Fruit fly (Drosophila melanogaster) whole organism, embryonic: ENCODE data around the gene CG33702.

Experiments used
- Antp ChIP-seq: fragments of 200-800 bp; sonication (Bioruptor generic); optimal IDR thresholded peaks from 3 replicates; lab custom pipeline; 2016; ENCODE audit warnings: missing biosample characterization, missing genetic modification characterization
- CG10321 ChIP-seq: fragments of 200-800 bp; sonication (Bioruptor generic); IDR thresholded peaks from 2 replicates; pipeline ENCODE4 v1.3.6; 2022; ENCODE audit warnings: missing biosample characterization, missing genetic modification characterization
- CG10565 ChIP-seq: fragments of 200-800 bp; sonication (Bioruptor generic); optimal IDR thresholded peaks from 3 replicates; lab custom pipeline; 2016; ENCODE audit warnings: missing biosample characterization, mild to moderate bottlenecking, missing genetic modification characterization
- CG12219 ChIP-seq: fragments of 200-800 bp; sonication (Bioruptor generic); optimal IDR thresholded peaks from 3 replicates; lab custom pipeline; 2018; ENCODE audit warnings: missing biosample characterization, mild to moderate bottlenecking, missing genetic modification characterization
- CG12769 ChIP-seq: fragments of 200-800 bp; sonication (Bioruptor generic); optimal IDR thresholded peaks from 2 replicates; lab custom pipeline; 2019; ENCODE audit warnings: missing biosample characterization, mild to moderate bottlenecking, missing genetic modification characterization, moderate library complexity
- CG14667 ChIP-seq: fragments of 200-800 bp; sonication (Bioruptor generic); IDR thresholded peaks from 2 replicates; pipeline ENCODE4 v1.3.6; 2022; ENCODE audit warnings: missing biosample characterization, missing genetic modification characterization
- CG15011 ChIP-seq: fragments of 200-800 bp; sonication (Bioruptor generic); optimal IDR thresholded peaks from 3 replicates; lab custom pipeline; 2018; ENCODE audit warnings: missing biosample characterization, mild to moderate bottlenecking, missing genetic modification characterization
- CG1832 ChIP-seq: fragments of 200-800 bp; sonication (Bioruptor generic); optimal IDR thresholded peaks from 2 replicates; lab custom pipeline; 2017; ENCODE audit warnings: missing biosample characterization, mild to moderate bottlenecking, missing genetic modification characterization, inconsistent platforms
- CG2202 ChIP-seq: fragments of 200-800 bp; sonication (Bioruptor generic); optimal IDR thresholded peaks from 2 replicates; lab custom pipeline; 2018; ENCODE audit warnings: missing biosample characterization, mild to moderate bottlenecking, missing genetic modification characterization
- CG30403 ChIP-seq: fragments of 200-800 bp; sonication (Bioruptor generic); optimal IDR thresholded peaks from 3 replicates; lab custom pipeline; 2016; ENCODE audit warnings: missing biosample characterization, missing genetic modification characterization
- CG31441 ChIP-seq: fragments of 200-800 bp; sonication (Bioruptor generic); IDR thresholded peaks from 2 replicates; pipeline ENCODE4 v1.3.6; 2022; ENCODE audit warnings: missing biosample characterization, missing genetic modification characterization
- CG34376 ChIP-seq: fragments of 200-800 bp; sonication (Bioruptor generic); optimal IDR thresholded peaks from 2 replicates; lab custom pipeline; 2018; ENCODE audit warnings: missing biosample characterization, mild to moderate bottlenecking, missing genetic modification characterization
- CG3995 ChIP-seq: fragments of 200-800 bp; sonication (Bioruptor generic); optimal IDR thresholded peaks from 3 replicates; lab custom pipeline; 2016; ENCODE audit warnings: missing biosample characterization, missing genetic modification characterization
- CG4328 ChIP-seq: fragments of 200-800 bp; sonication (Bioruptor generic); optimal IDR thresholded peaks from 3 replicates; lab custom pipeline; 2017; ENCODE audit warnings: missing biosample characterization, missing genetic modification reagents, missing genetic modification characterization
- CG4360 ChIP-seq: fragments of 200-800 bp; sonication (Bioruptor generic); IDR thresholded peaks from 2 replicates; pipeline ENCODE4 v1.3.6; 2022; ENCODE audit warnings: missing biosample characterization, missing genetic modification characterization
- CG6683 ChIP-seq: fragments of 200-800 bp; sonication (Bioruptor generic); optimal IDR thresholded peaks from 2 replicates; lab custom pipeline; 2017; ENCODE audit warnings: missing biosample characterization, mild to moderate bottlenecking, missing genetic modification characterization, missing genetic modification reagents
- CG6765 ChIP-seq: fragments of 200-800 bp; sonication (Bioruptor generic); optimal IDR thresholded peaks from 3 replicates; lab custom pipeline; 2017; ENCODE audit warnings: missing biosample characterization, mild to moderate bottlenecking, missing genetic modification characterization
- Deaf1 ChIP-seq: fragments of 200-800 bp; optimal IDR thresholded peaks from 3 replicates; lab custom pipeline; 2019; ENCODE audit warnings: missing biosample characterization, mild to moderate bottlenecking, missing genetic modification characterization, moderate library complexity
- Elba2 ChIP-seq: fragments of 200-800 bp; sonication (Bioruptor generic); optimal IDR thresholded peaks from 3 replicates; lab custom pipeline; 2016; ENCODE audit warnings: missing biosample characterization, missing genetic modification characterization
- Gsc ChIP-seq: fragments of 200-800 bp; sonication (Bioruptor generic); IDR thresholded peaks from 2 replicates; pipeline ENCODE4 v1.3.6; 2022; ENCODE audit warnings: missing biosample characterization, missing genetic modification characterization
- H2.0 ChIP-seq: fragments of 200-800 bp; sonication (Bioruptor generic); IDR thresholded peaks from 2 replicates; pipeline ENCODE4 v1.3.6; 2022; ENCODE audit warnings: missing biosample characterization, missing genetic modification characterization
- HHEX ChIP-seq: fragments of 200-800 bp; sonication (Bioruptor generic); optimal IDR thresholded peaks from 3 replicates; lab custom pipeline; 2017; ENCODE audit warnings: missing biosample characterization, mild to moderate bottlenecking, missing genetic modification characterization, missing genetic modification reagents
- Hand ChIP-seq: fragments of 200-800 bp; sonication (Bioruptor generic); optimal IDR thresholded peaks from 2 replicates; lab custom pipeline; 2017; ENCODE audit warnings: mild to moderate bottlenecking, missing biosample characterization, missing genetic modification reagents, missing genetic modification characterization
- HmgZ ChIP-seq: fragments of 200-800 bp; sonication (Bioruptor generic); optimal IDR thresholded peaks from 2 replicates; lab custom pipeline; 2018; ENCODE audit warnings: missing biosample characterization, mild to moderate bottlenecking, missing genetic modification characterization
- Hr78 ChIP-seq, 2 experiments: fragments of 200-800 bp in 1 of 2; fragments of >200 bp in 1 of 2; sonication (Bioruptor generic) in 1 of 2; optimal IDR thresholded peaks; 2 replicates each; lab custom pipeline; 2017 to 2019; ENCODE audit warnings: missing biosample characterization in 2 of 2, missing genetic modification characterization in 2 of 2, mild to moderate bottlenecking in 1 of 2, moderate library complexity in 1 of 2
- Med ChIP-seq: fragments of 200-800 bp; sonication (Bioruptor generic); peaks from one replicate; lab custom pipeline; 2016; ENCODE audit warnings: missing biosample characterization, missing genetic modification characterization, mild to moderate bottlenecking, inconsistent platforms, moderate library complexity
- Nf-YC ChIP-seq: fragments of 200-800 bp; optimal IDR thresholded peaks from 3 replicates; lab custom pipeline; 2019; ENCODE audit warnings: missing biosample characterization, mild to moderate bottlenecking, missing genetic modification characterization, moderate library complexity
- Ssrp ChIP-seq: fragments of 200-800 bp; sonication (Bioruptor generic); optimal IDR thresholded peaks from 2 replicates; lab custom pipeline; 2018; ENCODE audit warnings: missing biosample characterization, mild to moderate bottlenecking, missing genetic modification characterization, moderate library complexity
- bcd ChIP-seq: fragments of 200-800 bp; sonication (Bioruptor generic); optimal IDR thresholded peaks from 2 replicates; lab custom pipeline; 2017; ENCODE audit warnings: missing biosample characterization, mild to moderate bottlenecking, missing genetic modification characterization
- chn ChIP-seq: fragments of 200-800 bp; sonication (Bioruptor generic); optimal IDR thresholded peaks from 2 replicates; lab custom pipeline; 2016; ENCODE audit warnings: missing biosample characterization, missing genetic modification characterization
- dan ChIP-seq: fragments of 200-800 bp; sonication (Bioruptor generic); IDR thresholded peaks from 2 replicates; pipeline ENCODE4 v1.3.6; 2022; ENCODE audit warnings: missing biosample characterization, missing genetic modification characterization
- dysf ChIP-seq: fragments of 200-800 bp; sonication (Bioruptor generic); IDR thresholded peaks from 3 replicates; pipeline ENCODE4 v1.3.6; 2022; ENCODE audit warnings: missing biosample characterization, missing genetic modification characterization
- exex ChIP-seq: fragments of 200-800 bp; sonication (Bioruptor generic); optimal IDR thresholded peaks from 4 replicates; lab custom pipeline; 2018; ENCODE audit warnings: missing biosample characterization, mild to moderate bottlenecking, missing genetic modification characterization, moderate library complexity
- fru ChIP-seq: fragments of >200 bp; optimal IDR thresholded peaks from 2 replicates; lab custom pipeline; 2017
- ken ChIP-seq: fragments of 200-800 bp; sonication (Bioruptor generic); IDR thresholded peaks from 3 replicates; pipeline ENCODE4 v1.3.6; 2022; ENCODE audit warnings: missing biosample characterization, missing genetic modification characterization
- nom ChIP-seq: fragments of 200-800 bp; sonication (Bioruptor generic); optimal IDR thresholded peaks from 2 replicates; lab custom pipeline; 2017; ENCODE audit warnings: missing biosample characterization, missing genetic modification characterization, mild to moderate bottlenecking, moderate library complexity, missing genetic modification reagents
- oc ChIP-seq: fragments of 200-800 bp; sonication (Bioruptor generic); optimal IDR thresholded peaks from 2 replicates; lab custom pipeline; 2018; ENCODE audit warnings: missing biosample characterization, mild to moderate bottlenecking, missing genetic modification characterization, moderate library complexity
- pum ChIP-seq: fragments of 200-800 bp; sonication (Bioruptor generic); optimal IDR thresholded peaks from 2 replicates; lab custom pipeline; 2016; ENCODE audit warnings: missing biosample characterization, missing genetic modification characterization
- scrt ChIP-seq: fragments of 200-800 bp; sonication (Bioruptor generic); optimal IDR thresholded peaks from 2 replicates; lab custom pipeline; 2018; ENCODE audit warnings: missing biosample characterization, mild to moderate bottlenecking, missing genetic modification characterization, moderate library complexity
- sima ChIP-seq: fragments of 200-800 bp; sonication (Bioruptor generic); optimal IDR thresholded peaks from 2 replicates; lab custom pipeline; 2016; ENCODE audit warnings: missing biosample characterization, missing genetic modification characterization
- sqz ChIP-seq: fragments of 200-800 bp; sonication (Bioruptor generic); optimal IDR thresholded peaks from 3 replicates; lab custom pipeline; 2018; ENCODE audit warnings: missing biosample characterization, mild to moderate bottlenecking, missing genetic modification characterization
- stc ChIP-seq: fragments of 200-800 bp; sonication (Bioruptor generic); IDR thresholded peaks from 2 replicates; pipeline ENCODE4 v1.3.6; 2022; ENCODE audit warnings: missing biosample characterization, missing genetic modification characterization
- stwl ChIP-seq: fragments of 200-800 bp; sonication (Bioruptor generic); optimal IDR thresholded peaks from 3 replicates; lab custom pipeline; 2018; ENCODE audit warnings: missing biosample characterization, mild to moderate bottlenecking, missing genetic modification characterization, moderate library complexity
- tup ChIP-seq: fragments of 200-800 bp; sonication (Bioruptor generic); optimal IDR thresholded peaks from 2 replicates; lab custom pipeline; 2016; ENCODE audit warnings: missing biosample characterization, mild to moderate bottlenecking, missing genetic modification characterization, moderate library complexity
- unpg ChIP-seq: fragments of 200-800 bp; sonication (Bioruptor generic); optimal IDR thresholded peaks from 3 replicates; lab custom pipeline; 2018; ENCODE audit warnings: missing biosample characterization, mild to moderate bottlenecking, missing genetic modification characterization, moderate library complexity
- vnd ChIP-seq: fragments of 200-800 bp; sonication (Bioruptor generic); IDR thresholded peaks from 3 replicates; pipeline ENCODE4 v1.3.6; 2022; ENCODE audit warnings: missing biosample characterization, missing genetic modification characterization; ENCODE audit not compliant: partially characterized antibody
- yki ChIP-seq: fragments of >200 bp; optimal IDR thresholded peaks from 3 replicates; lab custom pipeline; 2018
- z ChIP-seq: fragments of 200-800 bp; sonication (Bioruptor generic); IDR thresholded peaks from 3 replicates; pipeline ENCODE4 v1.3.6; 2022; ENCODE audit warnings: missing biosample characterization, missing genetic modification characterization

CG33702 gene

dm6 chr3L:9552190-9552809 lies 39.1 kb upstream of the CG33702 start (continued):
- TF ChIP-seq Ssrp (tag; lab: Kevin White, UChicago) (no peak), CG12219 (peak; percentile 7), Antp (GFP tag; lab: Kevin White, UChicago) (no peak)

DNA sequence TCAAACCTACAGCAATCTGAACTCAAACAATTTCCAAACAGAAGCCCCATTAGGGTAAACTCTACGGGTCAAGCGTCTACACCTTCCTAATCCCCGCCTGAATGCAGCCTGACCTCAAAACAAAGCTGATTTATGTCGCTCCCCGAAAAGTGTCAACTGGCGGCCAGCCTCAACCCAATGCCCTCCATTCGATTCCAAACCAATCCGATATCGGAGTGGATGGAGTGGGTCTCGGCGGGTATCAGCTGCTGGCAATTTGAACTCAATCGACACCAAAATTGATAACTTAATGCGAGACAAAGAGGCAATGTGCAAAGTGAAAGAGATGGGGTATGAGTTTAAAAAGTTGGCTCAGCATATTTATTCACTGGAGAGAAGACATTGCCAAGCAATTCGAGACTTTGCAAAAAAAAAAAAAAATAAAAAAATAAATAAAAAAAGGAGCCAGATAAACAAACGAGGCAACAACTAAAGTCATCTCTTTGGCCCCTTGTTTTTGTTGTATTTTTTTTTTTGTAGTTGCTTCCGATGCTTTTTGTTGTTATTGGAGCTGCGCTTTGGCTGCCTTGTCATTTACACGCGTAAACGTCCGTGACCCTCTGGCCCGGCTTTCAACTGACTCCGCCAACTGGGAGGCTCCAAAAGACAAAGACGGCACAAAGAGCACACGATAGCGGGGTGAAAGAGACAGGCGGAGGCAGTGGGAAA lies 37.8 kb upstream of the CG33702 start:
- TF ChIP-seq oc (tag; lab: Kevin White, UChicago) = peak; percentile 71
- no peak for TF ChIP-seq Elba2 (GFP tag; lab: Kevin White, UChicago)
- no peak for TF ChIP-seq H2.0 (GFP tag; lab: Robert Waterston, UW)
- no peak for TF ChIP-seq scrt (GFP tag; lab: Kevin White, UChicago)
- no peak for TF ChIP-seq CG30403 (GFP tag; lab: Kevin White, UChicago)
- TF ChIP-seq CG4328 (GFP tag; lab: Kevin White, UChicago) = no peak
- TF ChIP-seq Gsc (GFP tag; lab: Robert Waterston, UW) = no peak
- no peak for TF ChIP-seq exex (tag; lab: Kevin White, UChicago)
- no peak for TF ChIP-seq CG31441 (GFP tag; lab: Robert Waterston, UW)
- peak; percentile 23 for TF ChIP-seq Nf-YC (tag; lab: Kevin White, UChicago)
- TF ChIP-seq CG6765 = no peak
- TF ChIP-seq chn (GFP tag; lab: Kevin White, UChicago) = no peak
- no peak for TF ChIP-seq HHEX (GFP tag; lab: Kevin White, UChicago)
- no peak for TF ChIP-seq Deaf1
- TF ChIP-seq Hr78 (GFP tag; optimal IDR thresholded peaks at IDR 0.05; lab: Kevin White, UChicago) = peak in 1 of 2 experiments; percentile 72
- no peak for TF ChIP-seq dan (GFP tag; lab: Robert Waterston, UW)
- peak; percentile 19 for TF ChIP-seq CG12769
- TF ChIP-seq CG14667 = no peak
- TF ChIP-seq CG3995 (GFP tag; lab: Kevin White, UChicago) = no peak
- TF ChIP-seq bcd (GFP tag; lab: Kevin White, UChicago) = no peak
- no peak for TF ChIP-seq pum
- no peak for TF ChIP-seq stc
- no peak for TF ChIP-seq HmgZ
- no peak for TF ChIP-seq CG10565
- peak; percentile 86 for TF ChIP-seq nom (GFP tag; lab: Kevin White, UChicago)
- TF ChIP-seq ken = no peak
- no peak for TF ChIP-seq CG2202 (tag; lab: Kevin White, UChicago)
- TF ChIP-seq CG1832 (GFP tag; lab: Kevin White, UChicago) = peak; percentile 27
- no peak for TF ChIP-seq CG15011 (GFP tag; lab: Kevin White, UChicago)
- no peak for TF ChIP-seq sima (GFP tag; lab: Kevin White, UChicago)
- TF ChIP-seq vnd (GFP tag; lab: Robert Waterston, UW) = no peak
- TF ChIP-seq Med (GFP tag; lab: Kevin White, UChicago) = peak; percentile 32
- TF ChIP-seq CG6683 = no peak
- peak; percentile 40 for TF ChIP-seq sqz (GFP tag; lab: Kevin White, UChicago)
- no peak for TF ChIP-seq Hand (GFP tag; lab: Kevin White, UChicago)
- no peak for TF ChIP-seq stwl (tag; lab: Kevin White, UChicago)
- no peak for TF ChIP-seq unpg (GFP tag; lab: Kevin White, UChicago)
- TF ChIP-seq z = no peak
- TF ChIP-seq CG4360 (GFP tag; lab: Robert Waterston, UW) = no peak
- TF ChIP-seq CG10321 (GFP tag; lab: Robert Waterston, UW) = 0 out of 2 replicates have a peak, but pooled peaks have one; percentile 46
- TF ChIP-seq dysf (GFP tag; lab: Robert Waterston, UW) = no peak
- no peak for TF ChIP-seq CG34376 (GFP tag; lab: Kevin White, UChicago)
- TF ChIP-seq yki (lab: Kevin White, UChicago) = no peak
- TF ChIP-seq fru (lab: Kevin White, UChicago) = no peak
- TF ChIP-seq tup (GFP tag; lab: Kevin White, UChicago) = no peak
